Fruit fly (Drosophila melanogaster): Measurements from ENCODE around the gene CG10834.

dm6 chr2L:22144127-22144526, 37.0 kb upstream of the CG10834 start:
- TF ChIP-seq EcR (GFP tag; optimal IDR thresholded peaks at IDR 0.05) (no peak), fd96Ca (GFP tag; IDR thresholded peaks at IDR 0.05) (no peak), Pif1A (GFP tag; optimal IDR thresholded peaks at IDR 0.05) (no peak), CG9948 (tag; optimal IDR thresholded peaks at IDR 0.05) (no peak)
